Worm (Caenorhabditis elegans) whole organism, midembryonic: Measurements from ENCODE around the gene T26G10.4.
"Not testable (repeated sequence)": the region's sequence is repeated elsewhere in the genome, so short reads cannot be mapped to it uniquely, and the experiment has no call there.

ENCODE experiments used
- T22C8.4 ChIP-seq: fragments of 200-800 bp; sonication (Bioruptor generic); IDR thresholded peaks from 2 replicates; pipeline ENCODE4 v1.3.6; 2022; ENCODE audit warnings: missing genetic modification characterization, missing compliant biosample characterization
- cog-1 ChIP-seq: sonication (generic microtip); optimal IDR thresholded peaks from 2 replicates; lab custom pipeline; 2016; ENCODE audit warnings: missing genetic modification characterization, missing compliant biosample characterization
- flt-1 ChIP-seq: fragments of 200-800 bp; sonication (Bioruptor generic); IDR thresholded peaks from 2 replicates; pipeline ENCODE4 v1.3.6; 2022; ENCODE audit warnings: missing genetic modification characterization, missing compliant biosample characterization
- klf-2 ChIP-seq: fragments of 200-800 bp; sonication (Bioruptor generic); conservative IDR thresholded peaks from 2 replicates; pipeline ENCODE4 v1.3.6; 2022; ENCODE audit warnings: missing genetic modification reagents, missing genetic modification characterization, missing compliant biosample characterization
- med-1 ChIP-seq: sonication (generic microtip); optimal IDR thresholded peaks from 2 replicates; lab custom pipeline; 2017; ENCODE audit warnings: missing genetic modification characterization, mild to moderate bottlenecking, missing compliant biosample characterization, antibody characterized with exemption, missing genetic modification reagents; ENCODE audit not compliant: insufficient read depth
- ref-1 ChIP-seq: fragments of 200-800 bp; sonication (Bioruptor generic); conservative IDR thresholded peaks from 2 replicates; pipeline ENCODE4 v1.3.6; 2022; ENCODE audit warnings: missing genetic modification reagents, missing genetic modification characterization, missing compliant biosample characterization
- tab-1 ChIP-seq: fragments of 200-800 bp; sonication (Bioruptor generic); IDR thresholded peaks from 2 replicates; pipeline ENCODE4 v1.3.6; 2022; ENCODE audit warnings: missing genetic modification characterization, missing compliant biosample characterization
- ztf-23 ChIP-seq: fragments of 200-800 bp; sonication (Bioruptor generic); IDR thresholded peaks from 2 replicates; pipeline ENCODE4 v1.3.6; 2022; ENCODE audit warnings: missing genetic modification reagents, missing genetic modification characterization, missing compliant biosample characterization

DNA sequence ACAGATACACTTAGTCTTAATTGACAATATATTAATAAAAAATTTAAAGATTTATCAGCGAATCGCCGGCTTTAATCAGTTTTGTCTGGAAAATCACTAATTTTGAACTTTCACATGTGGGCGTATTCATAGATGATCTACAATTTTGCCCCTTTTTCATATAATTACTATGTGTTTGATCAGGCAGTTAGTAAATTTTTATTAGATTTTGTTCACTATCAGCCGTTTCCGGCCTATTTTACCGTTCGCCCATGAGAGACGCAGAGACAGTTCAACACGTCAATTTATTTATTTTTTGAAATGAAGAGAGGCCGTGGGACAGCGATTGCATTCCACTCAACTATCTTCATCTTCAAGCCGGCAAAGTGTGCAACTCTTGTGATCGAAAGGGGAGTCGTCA is at the start of gene T26G10.4:
- TF ChIP-seq ref-1 (GFP tag; lab: Robert Waterston, UW); ztf-23 (GFP tag; lab: Robert Waterston, UW); tab-1 (GFP tag; lab: Robert Waterston, UW); med-1 (GFP tag; lab: Kevin White, UChicago); T22C8.4 (GFP tag; lab: Robert Waterston, UW); klf-2; cog-1 (tag; lab: Kevin White, UChicago); flt-1 (GFP tag; lab: Robert Waterston, UW): not testable (repeated sequence)
